Fruit fly (Drosophila melanogaster) whole organism, embryonic: ENCODE results near the gene pyd.

Experiments
- Atf6 ChIP-seq: fragments of 200-800 bp; sonication (Bioruptor generic); IDR thresholded peaks from 2 replicates; pipeline ENCODE4 v1.3.6; 2022; ENCODE audit warnings: missing biosample characterization, missing genetic modification characterization
- CG10209 ChIP-seq: fragments of 200-800 bp; sonication (Bioruptor generic); optimal IDR thresholded peaks from 3 replicates; lab custom pipeline; 2017; ENCODE audit warnings: missing biosample characterization, mild to moderate bottlenecking, missing genetic modification characterization, missing genetic modification reagents
- CG11560 ChIP-seq: fragments of 200-800 bp; sonication (Bioruptor generic); IDR thresholded peaks from 3 replicates; pipeline ENCODE4 v1.3.6; 2022; ENCODE audit warnings: missing biosample characterization, missing genetic modification characterization
- CG12391 ChIP-seq: fragments of 200-800 bp; sonication (Bioruptor generic); optimal IDR thresholded peaks from 3 replicates; lab custom pipeline; 2018; ENCODE audit warnings: missing biosample characterization, mild to moderate bottlenecking, missing genetic modification characterization, moderate library complexity
- CG13624 ChIP-seq: fragments of 200-800 bp; sonication (Bioruptor generic); optimal IDR thresholded peaks from 2 replicates; lab custom pipeline; 2016; ENCODE audit warnings: missing biosample characterization, missing genetic modification characterization
- CG14441 ChIP-seq: fragments of 200-800 bp; sonication (Bioruptor generic); IDR thresholded peaks from 2 replicates; pipeline ENCODE4 v1.3.6; 2022; ENCODE audit warnings: missing biosample characterization, missing genetic modification characterization
- CG1603 ChIP-seq: fragments of 200-800 bp; sonication (Bioruptor generic); optimal IDR thresholded peaks from 2 replicates; lab custom pipeline; 2019; ENCODE audit warnings: missing biosample characterization, mild to moderate bottlenecking, missing genetic modification characterization, moderate library complexity
- CG17359 ChIP-seq: fragments of 200-800 bp; sonication (Bioruptor generic); optimal IDR thresholded peaks from 3 replicates; lab custom pipeline; 2018; ENCODE audit warnings: missing biosample characterization, mild to moderate bottlenecking, missing genetic modification characterization, moderate library complexity
- CG17361 ChIP-seq: fragments of 200-800 bp; sonication (Bioruptor generic); IDR thresholded peaks from 3 replicates; pipeline ENCODE4 v1.3.6; 2022; ENCODE audit warnings: missing biosample characterization, missing genetic modification characterization
- CG17912 ChIP-seq: fragments of 200-800 bp; sonication (Bioruptor generic); optimal IDR thresholded peaks from 2 replicates; lab custom pipeline; 2018; ENCODE audit warnings: missing biosample characterization, mild to moderate bottlenecking, missing genetic modification characterization
- CG18764 ChIP-seq: fragments of 200-800 bp; sonication (Bioruptor generic); optimal IDR thresholded peaks from 3 replicates; lab custom pipeline; 2016; ENCODE audit warnings: missing biosample characterization, missing genetic modification characterization
- CG2889 ChIP-seq: fragments of 200-800 bp; sonication (Bioruptor generic); IDR thresholded peaks from 3 replicates; pipeline ENCODE4 v1.3.6; 2022; ENCODE audit warnings: missing biosample characterization, missing genetic modification characterization
- CG32772 ChIP-seq: fragments of 200-800 bp; sonication (Bioruptor generic); IDR thresholded peaks from 2 replicates; pipeline ENCODE4 v1.3.6; 2022; ENCODE audit warnings: missing biosample characterization, missing genetic modification characterization
- CG4617 ChIP-seq: fragments of 200-800 bp; sonication (Bioruptor generic); optimal IDR thresholded peaks from 3 replicates; lab custom pipeline; 2016; ENCODE audit warnings: missing biosample characterization, missing genetic modification characterization, borderline replicate concordance
- CG5953 ChIP-seq: fragments of 200-800 bp; sonication (Bioruptor generic); IDR thresholded peaks from 2 replicates; pipeline ENCODE4 v1.3.6; 2022; ENCODE audit warnings: missing biosample characterization, missing genetic modification characterization
- CG6689 ChIP-seq: fragments of 200-800 bp; sonication (Bioruptor generic); IDR thresholded peaks from 2 replicates; pipeline ENCODE4 v1.3.6; 2022; ENCODE audit warnings: missing biosample characterization, missing genetic modification characterization
- CG7987 ChIP-seq: fragments of 200-800 bp; sonication (Bioruptor generic); optimal IDR thresholded peaks from 2 replicates; lab custom pipeline; 2018; ENCODE audit warnings: missing biosample characterization, mild to moderate bottlenecking, missing genetic modification characterization, moderate library complexity
- CG8089 ChIP-seq: fragments of 200-800 bp; sonication (Bioruptor generic); optimal IDR thresholded peaks from 3 replicates; lab custom pipeline; 2016; ENCODE audit warnings: missing biosample characterization, missing genetic modification characterization
- CG8388 ChIP-seq: fragments of 200-800 bp; sonication (Bioruptor generic); optimal IDR thresholded peaks from 2 replicates; lab custom pipeline; 2019; ENCODE audit warnings: missing biosample characterization, mild to moderate bottlenecking, missing genetic modification characterization, moderate library complexity
- Dbx ChIP-seq: fragments of 200-800 bp; sonication (Bioruptor generic); IDR thresholded peaks from 3 replicates; pipeline ENCODE4 v1.3.6; 2022; ENCODE audit warnings: missing biosample characterization, missing genetic modification characterization
- Ets97D ChIP-seq: fragments of 200-800 bp; sonication (Bioruptor generic); optimal IDR thresholded peaks from 3 replicates; lab custom pipeline; 2016; ENCODE audit warnings: missing biosample characterization, missing genetic modification characterization
- Gsc ChIP-seq: fragments of 200-800 bp; sonication (Bioruptor generic); IDR thresholded peaks from 2 replicates; pipeline ENCODE4 v1.3.6; 2022; ENCODE audit warnings: missing biosample characterization, missing genetic modification characterization
- Hey ChIP-seq: fragments of 200-800 bp; sonication (Bioruptor generic); optimal IDR thresholded peaks from 3 replicates; lab custom pipeline; 2018; ENCODE audit warnings: missing biosample characterization, mild to moderate bottlenecking, missing genetic modification characterization
- Sox100B ChIP-seq: fragments of 200-800 bp; sonication (Bioruptor generic); optimal IDR thresholded peaks from 3 replicates; lab custom pipeline; 2018; ENCODE audit warnings: missing biosample characterization, mild to moderate bottlenecking, missing genetic modification characterization
- Sry-δ ChIP-seq: fragments of 200-800 bp; sonication (Bioruptor generic); optimal IDR thresholded peaks from 2 replicates; lab custom pipeline; 2016; ENCODE audit warnings: missing biosample characterization, missing genetic modification characterization
- Ssrp ChIP-seq: fragments of 200-800 bp; sonication (Bioruptor generic); optimal IDR thresholded peaks from 2 replicates; lab custom pipeline; 2018; ENCODE audit warnings: missing biosample characterization, mild to moderate bottlenecking, missing genetic modification characterization, moderate library complexity
- abd-A ChIP-seq: fragments of 200-800 bp; sonication (Bioruptor generic); optimal IDR thresholded peaks from 3 replicates; lab custom pipeline; 2019; ENCODE audit warnings: missing biosample characterization, mild to moderate bottlenecking, missing genetic modification characterization, moderate library complexity
- ato ChIP-seq: fragments of 200-800 bp; sonication (Bioruptor generic); IDR thresholded peaks from 2 replicates; pipeline ENCODE4 v1.3.6; 2022; ENCODE audit warnings: missing biosample characterization, missing genetic modification characterization; ENCODE audit not compliant: partially characterized antibody
- az2 ChIP-seq: fragments of 200-800 bp; sonication (Bioruptor generic); optimal IDR thresholded peaks from 3 replicates; lab custom pipeline; 2016; ENCODE audit warnings: missing biosample characterization, missing genetic modification characterization
- btn ChIP-seq: fragments of 200-800 bp; sonication (Bioruptor generic); optimal IDR thresholded peaks from 2 replicates; lab custom pipeline; 2016; ENCODE audit warnings: missing biosample characterization, missing genetic modification characterization
- cato ChIP-seq: fragments of 200-800 bp; sonication (Bioruptor generic); optimal IDR thresholded peaks from 2 replicates; lab custom pipeline; 2016; ENCODE audit warnings: missing biosample characterization, missing genetic modification characterization, borderline replicate concordance
- dimm ChIP-seq: fragments of 200-800 bp; sonication (Bioruptor generic); IDR thresholded peaks from 2 replicates; pipeline ENCODE4 v1.3.6; 2022; ENCODE audit warnings: missing biosample characterization, missing genetic modification characterization
- dpn ChIP-seq, 2 experiments: fragments of 200-800 bp; sonication (Bioruptor generic); optimal IDR thresholded peaks; 3 replicates each; lab custom pipeline; 2016; ENCODE audit warnings: missing biosample characterization in 2 of 2, missing genetic modification characterization in 2 of 2
- emc ChIP-seq: fragments of 200-800 bp; sonication (Bioruptor generic); optimal IDR thresholded peaks from 2 replicates; lab custom pipeline; 2016; ENCODE audit warnings: missing biosample characterization, missing genetic modification characterization
- en ChIP-seq: fragments of 200-800 bp; sonication (Bioruptor generic); optimal IDR thresholded peaks from 2 replicates; lab custom pipeline; 2016; ENCODE audit warnings: missing biosample characterization, missing genetic modification characterization
- eyg ChIP-seq: fragments of 200-800 bp; sonication (Bioruptor generic); optimal IDR thresholded peaks from 3 replicates; lab custom pipeline; 2016; ENCODE audit warnings: missing biosample characterization, missing genetic modification characterization
- fru ChIP-seq: fragments of >200 bp; optimal IDR thresholded peaks from 2 replicates; lab custom pipeline; 2017
- ftz-f1 ChIP-seq: fragments of 200-800 bp; sonication (Bioruptor generic); optimal IDR thresholded peaks from 2 replicates; lab custom pipeline; 2016; ENCODE audit warnings: missing biosample characterization, missing genetic modification characterization
- gfzf ChIP-seq: fragments of 200-800 bp; sonication (Bioruptor generic); optimal IDR thresholded peaks from 2 replicates; lab custom pipeline; 2016; ENCODE audit warnings: missing biosample characterization, mild to moderate bottlenecking, missing genetic modification characterization, moderate library complexity
- insv ChIP-seq, 2 experiments: fragments of 200-800 bp; sonication (Bioruptor generic); optimal IDR thresholded peaks; 3 replicates each; lab custom pipeline; 2016 to 2018; ENCODE audit warnings: missing biosample characterization in 2 of 2, missing genetic modification characterization in 2 of 2
- inv ChIP-seq: fragments of 200-800 bp; sonication (Bioruptor generic); IDR thresholded peaks from 2 replicates; pipeline ENCODE4 v1.3.6; 2022; ENCODE audit warnings: missing biosample characterization, missing genetic modification characterization; ENCODE audit not compliant: partially characterized antibody
- lmd ChIP-seq: fragments of 200-800 bp; sonication (Bioruptor generic); IDR thresholded peaks from 2 replicates; pipeline ENCODE4 v1.3.6; 2022; ENCODE audit warnings: missing biosample characterization, missing genetic modification characterization
- mirr ChIP-seq: fragments of 200-800 bp; sonication (Bioruptor generic); optimal IDR thresholded peaks from 3 replicates; lab custom pipeline; 2018; ENCODE audit warnings: missing biosample characterization, mild to moderate bottlenecking, missing genetic modification characterization
- org-1 ChIP-seq: fragments of 200-800 bp; sonication (Bioruptor generic); optimal IDR thresholded peaks from 2 replicates; lab custom pipeline; 2017; ENCODE audit warnings: missing biosample characterization, missing genetic modification characterization
- pfk ChIP-seq: fragments of 200-800 bp; sonication (Bioruptor generic); optimal IDR thresholded peaks from 2 replicates; lab custom pipeline; 2018; ENCODE audit warnings: missing biosample characterization, mild to moderate bottlenecking, missing genetic modification characterization, moderate library complexity
- pho ChIP-seq: fragments of 200-800 bp; sonication (Bioruptor generic); optimal IDR thresholded peaks from 2 replicates; lab custom pipeline; 2016; ENCODE audit warnings: missing biosample characterization, missing genetic modification characterization
- sima ChIP-seq: fragments of 200-800 bp; sonication (Bioruptor generic); optimal IDR thresholded peaks from 2 replicates; lab custom pipeline; 2016; ENCODE audit warnings: missing biosample characterization, missing genetic modification characterization
- tna ChIP-seq: fragments of 200-800 bp; sonication (Bioruptor generic); IDR thresholded peaks from 2 replicates; pipeline ENCODE4 v1.3.6; 2022; ENCODE audit warnings: missing biosample characterization, missing genetic modification characterization; ENCODE audit not compliant: partially characterized antibody
- usp ChIP-seq: fragments of >200 bp; optimal IDR thresholded peaks from 2 replicates; lab custom pipeline; 2017; ENCODE audit warnings: missing biosample characterization, missing genetic modification characterization
- wek ChIP-seq: fragments of 200-800 bp; sonication (Bioruptor generic); optimal IDR thresholded peaks from 3 replicates; lab custom pipeline; 2018; ENCODE audit warnings: missing biosample characterization, mild to moderate bottlenecking, missing genetic modification characterization, moderate library complexity

The pyd gene

dm6 chr3R:8945502-8946324, 14.0 kb upstream of the pyd start (continued):
- TF ChIP-seq insv (GFP tag; optimal IDR thresholded peaks at IDR 0.05; lab: Kevin White, UChicago) (peak in 1 of 2 experiments; percentile 26), Gsc (no peak), Hey (no peak), dimm (peak; percentile 69), ato (no peak), az2 (peak; percentile 83), CG8388 (peak; percentile 91), eyg (GFP tag; lab: Kevin White, UChicago) (no peak), Sry-δ (no peak), CG5953 (0 out of 2 replicates have a peak, but pooled peaks have one; percentile 53), CG18764 (peak; percentile 45), abd-A (tag; lab: Kevin White, UChicago) (peak; percentile 85), CG7987 (peak; percentile 51), CG17359 (peak; percentile 88), CG8089 (GFP tag; lab: Kevin White, UChicago) (no peak), CG10209 (GFP tag; lab: Kevin White, UChicago) (peak; percentile 78), cato (GFP tag; lab: Kevin White, UChicago) (peak; percentile 43), dpn (GFP tag; optimal IDR thresholded peaks at IDR 0.05; lab: Kevin White, UChicago) (peak; percentile 37 to 85), Ssrp (tag; lab: Kevin White, UChicago) (peak; percentile 87), CG2889 (GFP tag; lab: Robert Waterston, UW) (peak; percentile 55; the same call in 1 of the 3 replicates), Dbx (GFP tag; lab: Robert Waterston, UW) (no peak), sima (no peak), CG32772 (GFP tag; lab: Robert Waterston, UW) (peak; percentile 61; the same call in 1 of the 2 replicates), mirr (no peak), ftz-f1 (GFP tag; lab: Kevin White, UChicago) (peak; percentile 86), CG4617 (peak; percentile 5), fru (lab: Kevin White, UChicago) (no peak), CG11560 (tag; lab: Robert Waterston, UW) (peak; percentile 33; the same call in 1 of the 3 replicates), org-1 (GFP tag; lab: Kevin White, UChicago) (peak; percentile 81), CG17361 (peak; percentile 92), usp (no peak), en (GFP tag; lab: Kevin White, UChicago) (no peak), CG17912 (GFP tag; lab: Kevin White, UChicago) (peak; percentile 29), Ets97D (GFP tag; lab: Kevin White, UChicago) (peak; percentile 10), emc (no peak), CG1603 (tag; lab: Kevin White, UChicago) (peak; percentile 24), CG6689 (GFP tag; lab: Robert Waterston, UW) (peak; percentile 89), wek (GFP tag; lab: Kevin White, UChicago) (no peak), CG12391 (tag; lab: Kevin White, UChicago) (peak; percentile 88), inv (GFP tag; lab: Robert Waterston, UW) (no peak), gfzf (no peak), btn (GFP tag; lab: Kevin White, UChicago) (no peak), pfk (GFP tag; lab: Kevin White, UChicago) (no peak), CG13624 (GFP tag; lab: Kevin White, UChicago) (no peak), Atf6 (GFP tag; lab: Robert Waterston, UW) (peak; percentile 84), lmd (GFP tag; lab: Robert Waterston, UW) (peak; percentile 86), tna (GFP tag; lab: Robert Waterston, UW) (no peak), CG14441 (GFP tag; lab: Robert Waterston, UW) (peak; percentile 80), Sox100B (GFP tag; lab: Kevin White, UChicago) (peak; percentile 92), pho (GFP tag; lab: Kevin White, UChicago) (no peak)
